Fruit fly (Drosophila melanogaster): ENCODE measurements around the gene Gmd.

The Gmd gene

DNA sequence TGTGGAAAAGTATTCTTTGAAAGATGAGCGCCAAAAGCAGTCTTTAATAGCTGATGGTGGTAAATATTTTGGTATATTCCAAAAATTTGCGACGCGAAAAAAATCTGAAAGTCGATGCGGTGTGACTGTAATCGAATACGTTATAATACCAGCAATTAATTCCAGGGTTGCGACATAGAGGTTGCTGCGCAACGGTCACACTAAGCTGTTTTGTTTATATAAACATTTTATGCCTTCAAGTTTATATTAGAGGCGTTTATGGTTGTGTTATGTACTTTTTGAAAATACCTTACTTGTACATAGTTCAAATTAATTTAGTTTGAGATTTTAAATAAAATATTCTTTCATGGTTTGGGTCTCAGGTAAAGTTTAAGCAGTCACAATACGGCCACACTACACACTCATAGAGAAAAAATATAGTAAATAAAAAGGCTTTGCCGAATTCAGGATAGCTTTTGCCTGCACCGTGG, 5.5 kb downstream of the Gmd start, which contains the start of gene CG14043 (continued):
- TF ChIP-seq CG11695 (GFP tag; IDR thresholded peaks at IDR 0.05) (no peak), HLH4C (GFP tag; IDR thresholded peaks at IDR 0.05; ENCODE audit: partially characterized antibody) (no peak), CG18619 (GFP tag; optimal IDR thresholded peaks at IDR 0.05) (no peak), CG30403 (GFP tag; optimal IDR thresholded peaks at IDR 0.05) (peak; percentile 48), psq (GFP tag; optimal IDR thresholded peaks at IDR 0.05) (no peak), CG2712 (tag; optimal IDR thresholded peaks at IDR 0.05) (peak; percentile 69), lab (GFP tag; optimal IDR thresholded peaks at IDR 0.05) (no peak), twi (tag; optimal IDR thresholded peaks at IDR 0.05) (peak; percentile 21), CHES-1-like (GFP tag; optimal IDR thresholded peaks at IDR 0.05) (peak; percentile 63), CG11696 (GFP tag; IDR thresholded peaks at IDR 0.05) (no peak), sisA (GFP tag; IDR thresholded peaks at IDR 0.05) (no peak), Max (GFP tag; optimal IDR thresholded peaks at IDR 0.05) (peak; percentile 21), her (GFP tag; optimal IDR thresholded peaks at IDR 0.05) (no peak), ac (GFP tag; optimal IDR thresholded peaks at IDR 0.05) (no peak), BtbVII (GFP tag; optimal IDR thresholded peaks at IDR 0.05) (no peak), chm (GFP tag; IDR thresholded peaks at IDR 0.05) (no peak), H2.0 (GFP tag; IDR thresholded peaks at IDR 0.05) (no peak), CG1233 (GFP tag; optimal IDR thresholded peaks at IDR 0.05) (no peak), tap (tag; optimal IDR thresholded peaks at IDR 0.05) (no peak), Mrtf (GFP tag; IDR thresholded peaks at IDR 0.05) (no peak), Camta (GFP tag; optimal IDR thresholded peaks at IDR 0.05) (no peak), CG12071 (GFP tag; optimal IDR thresholded peaks at IDR 0.05) (no peak), Ada2b (GFP tag; IDR thresholded peaks at IDR 0.05) (no peak), ttk (GFP tag; IDR thresholded peaks at IDR 0.05) (no peak), MTF-1 (GFP tag; optimal IDR thresholded peaks at IDR 0.05; ENCODE audit: borderline replicate concordance) (no peak), Nf-YA (GFP tag; IDR thresholded peaks at IDR 0.05) (no peak), CG31365 (tag; optimal IDR thresholded peaks at IDR 0.05) (no peak), CG1832 (GFP tag; optimal IDR thresholded peaks at IDR 0.05) (no peak), CG6791 (GFP tag; IDR thresholded peaks at IDR 0.05; ENCODE audit: partially characterized antibody) (no peak), tup (GFP tag; optimal IDR thresholded peaks at IDR 0.05) (no peak), gem (tag; optimal IDR thresholded peaks at IDR 0.05) (no peak), CG10959 (GFP tag; IDR thresholded peaks at IDR 0.05) (no peak), CG17802 (tag; optimal IDR thresholded peaks at IDR 0.05) (no peak), unpg (GFP tag; optimal IDR thresholded peaks at IDR 0.05) (no peak), onecut (GFP tag; IDR thresholded peaks at IDR 0.05) (no peak), CG9876 (GFP tag; optimal IDR thresholded peaks at IDR 0.05) (no peak), Scr (GFP tag; IDR thresholded peaks at IDR 0.05; ENCODE audit: partially characterized antibody) (0 out of 2 replicates have a peak, but pooled peaks have one; percentile 28), Dek (tag; optimal IDR thresholded peaks at IDR 0.05) (peak; percentile 53), CG18262 (tag; optimal IDR thresholded peaks at IDR 0.05) (peak; percentile 31), croc (GFP tag; conservative IDR thresholded peaks at IDR 0.05) (no peak; the same call in 2 of the 3 replicates), CG18599 (GFP tag; optimal IDR thresholded peaks at IDR 0.05) (no peak), nau (GFP tag; optimal IDR thresholded peaks at IDR 0.05) (no peak), maf-S (GFP tag; optimal IDR thresholded peaks at IDR 0.05) (no peak), CG15269 (tag; optimal IDR thresholded peaks at IDR 0.05) (no peak), CG10654 (GFP tag; optimal IDR thresholded peaks at IDR 0.05) (no peak), tio (GFP tag; optimal IDR thresholded peaks at IDR 0.05) (no peak), Dip2 (GFP tag; IDR thresholded peaks at IDR 0.05) (no peak), fru (optimal IDR thresholded peaks at IDR 0.05) (no peak), CG14965 (GFP tag; optimal IDR thresholded peaks at IDR 0.05; ENCODE audit: borderline replicate concordance) (no peak), CG8281 (tag; optimal IDR thresholded peaks at IDR 0.05) (no peak), dm (GFP tag; optimal IDR thresholded peaks at IDR 0.05) (peak; percentile 35)

Data from whole organism, embryonic.